Worm (Caenorhabditis elegans): ENCODE data around the gene T01D1.3.

Gene T01D1.3

ce11 chrII:162182-162581, 13.6 kb downstream of the T01D1.3 start, which contains the start of gene etr-1 (continued):
- TF ChIP-seq ceh-82 (tag; optimal IDR thresholded peaks at IDR 0.05) (no peak), nhr-21 (tag; optimal IDR thresholded peaks at IDR 0.05) (peak; percentile 56), mbf-1 (tag; optimal IDR thresholded peaks at IDR 0.05) (no peak), C34F6.9 (tag; optimal IDR thresholded peaks at IDR 0.05) (no peak), nhr-237 (tag; optimal IDR thresholded peaks at IDR 0.05) (no peak), nhr-11 (tag; optimal IDR thresholded peaks at IDR 0.05) (no peak), lin-39 (tag; optimal IDR thresholded peaks at IDR 0.05) (no peak), lin-13 (GFP tag; optimal IDR thresholded peaks at IDR 0.05) (no peak), sem-4 (tag; optimal IDR thresholded peaks at IDR 0.05) (no peak), lin-11 (tag; optimal IDR thresholded peaks at IDR 0.05) (no peak), nhr-129 (tag; optimal IDR thresholded peaks at IDR 0.05) (no peak), unc-55 (GFP tag; optimal IDR thresholded peaks at IDR 0.05) (no peak), sma-3 (GFP tag; optimal IDR thresholded peaks at IDR 0.05) (peak; percentile 49), mab-5 (tag; optimal IDR thresholded peaks at IDR 0.05) (no peak)

ce11 chrII:161275-161674, 14.5 kb downstream of the T01D1.3 start:
- TF ChIP-seq elt-3 (tag; optimal IDR thresholded peaks at IDR 0.05) (no peak), dmd-4 (tag; optimal IDR thresholded peaks at IDR 0.05) (no peak), nhr-129 (tag; optimal IDR thresholded peaks at IDR 0.05) (peak; percentile 64), lsy-2 (tag; optimal IDR thresholded peaks at IDR 0.05) (peak in 1 of 2 experiments; percentile 36), nhr-25 (tag; optimal IDR thresholded peaks at IDR 0.05) (no peak), ztf-4 (tag; optimal IDR thresholded peaks at IDR 0.05) (no peak), sma-9 (GFP tag; optimal IDR thresholded peaks at IDR 0.05) (peak; percentile 46), sma-9 (tag; optimal IDR thresholded peaks at IDR 0.05) (no peak), blmp-1 (tag; optimal IDR thresholded peaks at IDR 0.05; ENCODE audit: insufficient read depth) (no peak), F13H6.1 (tag; optimal IDR thresholded peaks at IDR 0.05) (peak; percentile 78), ama-1 (optimal IDR thresholded peaks at IDR 0.05) (no peak)

ce11 chrII:160561-161123, 15.1 kb downstream of the T01D1.3 start:
- TF ChIP-seq ZK546.5 (tag; optimal IDR thresholded peaks at IDR 0.05) (no peak), lin-39 (tag; optimal IDR thresholded peaks at IDR 0.05) (no peak), lsy-2 (tag; optimal IDR thresholded peaks at IDR 0.05) (peak in 1 of 2 experiments; percentile 26), ztf-1 (GFP tag; conservative IDR thresholded peaks at IDR 0.05) (no peak), nhr-129 (tag; optimal IDR thresholded peaks at IDR 0.05) (no peak), nhr-10 (tag; optimal IDR thresholded peaks at IDR 0.05) (no peak), R02D3.7 (tag; optimal IDR thresholded peaks at IDR 0.05) (no peak), unc-62 (GFP tag; optimal IDR thresholded peaks at IDR 0.05) (no peak), C34F6.9 (tag; optimal IDR thresholded peaks at IDR 0.05) (no peak), ztf-4 (tag; optimal IDR thresholded peaks at IDR 0.05) (no peak), unc-55 (GFP tag; optimal IDR thresholded peaks at IDR 0.05) (no peak), ceh-82 (tag; optimal IDR thresholded peaks at IDR 0.05) (no peak), sem-4 (tag; optimal IDR thresholded peaks at IDR 0.05) (no peak), ztf-11 (tag; optimal IDR thresholded peaks at IDR 0.05) (no peak), lin-11 (tag; optimal IDR thresholded peaks at IDR 0.05) (peak; percentile 14), nhr-6 (tag; optimal IDR thresholded peaks at IDR 0.05) (no peak), elt-1 (tag; optimal IDR thresholded peaks at IDR 0.05) (no peak), zag-1 (tag; optimal IDR thresholded peaks at IDR 0.05) (no peak), gmeb-1 (tag; optimal IDR thresholded peaks at IDR 0.05) (no peak), sma-9 (GFP tag; optimal IDR thresholded peaks at IDR 0.05) (peak; percentile 29), sma-9 (tag; optimal IDR thresholded peaks at IDR 0.05) (no peak)

ce11 chrII:159294-159922, 16.4 kb downstream of the T01D1.3 start:
- TF ChIP-seq lin-13 (GFP tag; optimal IDR thresholded peaks at IDR 0.05) (peak; percentile 13), C34F6.9 (tag; optimal IDR thresholded peaks at IDR 0.05) (peak; percentile 45), sma-9 (GFP tag; optimal IDR thresholded peaks at IDR 0.05) (peak; percentile 39), sma-9 (tag; optimal IDR thresholded peaks at IDR 0.05) (no peak), nhr-23 (tag; optimal IDR thresholded peaks at IDR 0.05) (no peak), unc-39 (tag; optimal IDR thresholded peaks at IDR 0.05) (no peak), sma-3 (GFP tag; optimal IDR thresholded peaks at IDR 0.05) (peak; percentile 5), fos-1 (tag; optimal IDR thresholded peaks at IDR 0.05) (peak; percentile 61), gmeb-1 (tag; optimal IDR thresholded peaks at IDR 0.05) (peak; percentile 13), zag-1 (tag; optimal IDR thresholded peaks at IDR 0.05) (no peak), lsy-2 (tag; optimal IDR thresholded peaks at IDR 0.05) (peak in 1 of 2 experiments; percentile 42), lin-11 (tag; optimal IDR thresholded peaks at IDR 0.05) (no peak), mab-5 (tag; optimal IDR thresholded peaks at IDR 0.05) (no peak), alr-1 (tag; optimal IDR thresholded peaks at IDR 0.05) (no peak), F13H6.1 (tag; optimal IDR thresholded peaks at IDR 0.05) (peak; percentile 17), ztf-1 (GFP tag; conservative IDR thresholded peaks at IDR 0.05) (no peak), crh-2 (tag; optimal IDR thresholded peaks at IDR 0.05) (peak; percentile 46), skn-1 (tag; optimal IDR thresholded peaks at IDR 0.05) (no peak), nhr-237 (tag; optimal IDR thresholded peaks at IDR 0.05) (no peak), nhr-129 (tag; optimal IDR thresholded peaks at IDR 0.05) (peak; percentile 70), ztf-4 (tag; optimal IDR thresholded peaks at IDR 0.05) (no peak), peb-1 (tag; optimal IDR thresholded peaks at IDR 0.05) (no peak), nhr-25 (tag; optimal IDR thresholded peaks at IDR 0.05) (peak; percentile 37), ceh-82 (tag; optimal IDR thresholded peaks at IDR 0.05) (no peak), blmp-1 (tag; optimal IDR thresholded peaks at IDR 0.05; ENCODE audit: insufficient read depth) (peak; percentile 35), elt-3 (tag; optimal IDR thresholded peaks at IDR 0.05) (no peak)

All from whole organism, L2 larva.